Worm (Caenorhabditis elegans): ENCODE measurements around the gene npr-2.

Gene npr-2

ce11 chrIV:9580021-9580420, at the start of gene npr-2:
Gene npr-2 (minus strand): TSS chrIV:9580121.
- no peak for TF ChIP-seq hlh-4 (tag; optimal IDR thresholded peaks at IDR 0.05)
- no peak for TF ChIP-seq ztf-11 (tag; optimal IDR thresholded peaks at IDR 0.05)
- no peak for TF ChIP-seq unc-86 (tag; optimal IDR thresholded peaks at IDR 0.05)
- TF ChIP-seq tbx-2 (tag; optimal IDR thresholded peaks at IDR 0.05), result no peak
- no peak for TF ChIP-seq pqm-1 (tag; optimal IDR thresholded peaks at IDR 0.05)
- TF ChIP-seq grh-1 (GFP tag; IDR thresholded peaks at IDR 0.05), result no peak
- no peak for TF ChIP-seq nhr-90 (tag; optimal IDR thresholded peaks at IDR 0.05; ENCODE audit: poor library complexity)

ce11 chrIV:9627033-9627432, 47.1 kb upstream of the npr-2 start:
- TF ChIP-seq efl-1 (optimal IDR thresholded peaks at IDR 0.05) (no peak), efl-1 (GFP tag; optimal IDR thresholded peaks at IDR 0.05 in 1 of 2) (peak in 1 of 2 experiments; percentile 77), hlh-4 (tag; optimal IDR thresholded peaks at IDR 0.05) (no peak)

ce11 chrIV:9625829-9626228, 45.9 kb upstream of the npr-2 start:
- TF ChIP-seq snu-23 (GFP tag; optimal IDR thresholded peaks at IDR 0.05) (peak; percentile 33), Y116A8C.19 (tag; optimal IDR thresholded peaks at IDR 0.05; ENCODE audit: borderline replicate concordance) (no peak), aly-2 (tag; optimal IDR thresholded peaks at IDR 0.05) (no peak), pax-3 (tag; optimal IDR thresholded peaks at IDR 0.05) (no peak), efl-3 (GFP tag; optimal IDR thresholded peaks at IDR 0.05) (no peak), nhr-20 (tag; optimal IDR thresholded peaks at IDR 0.05) (peak; percentile 1), fkh-8 (tag; optimal IDR thresholded peaks at IDR 0.05) (peak; percentile 9), xbp-1 (tag; optimal IDR thresholded peaks at IDR 0.05) (no peak), sup-37 (GFP tag; optimal IDR thresholded peaks at IDR 0.05) (no peak), blmp-1 (tag; optimal IDR thresholded peaks at IDR 0.05) (peak; percentile 54), lin-14 (GFP tag; optimal IDR thresholded peaks at IDR 0.05) (peak; percentile 10), nhr-71 (tag; optimal IDR thresholded peaks at IDR 0.05) (peak; percentile 30), lin-15B (tag; optimal IDR thresholded peaks at IDR 0.05) (no peak), pqm-1 (tag; optimal IDR thresholded peaks at IDR 0.05) (no peak), lin-35 (GFP tag; optimal IDR thresholded peaks at IDR 0.05) (peak in 1 of 2 experiments; percentile 29), mab-9 (GFP tag; IDR thresholded peaks at IDR 0.05) (no peak)

ce11 chrIV:9624977-9625376, 45.1 kb upstream of the npr-2 start, which contains the start of gene W09C2.10:
Gene W09C2.10 (minus strand): TSS chrIV:9625077.
- TF ChIP-seq ces-1 (GFP tag; optimal IDR thresholded peaks at IDR 0.05) (no peak), rnt-1 (tag; optimal IDR thresholded peaks at IDR 0.05) (no peak), ztf-4 (tag; optimal IDR thresholded peaks at IDR 0.05) (no peak), ceh-88 (GFP tag; IDR thresholded peaks at IDR 0.05) (no peak), ceh-8 (GFP tag; optimal IDR thresholded peaks at IDR 0.05) (no peak), sptf-1 (tag; optimal IDR thresholded peaks at IDR 0.05) (no peak), C04F5.9 (tag; optimal IDR thresholded peaks at IDR 0.05) (no peak), grh-1 (GFP tag; IDR thresholded peaks at IDR 0.05) (no peak), nhr-71 (tag; optimal IDR thresholded peaks at IDR 0.05) (no peak), lin-39 (tag; optimal IDR thresholded peaks at IDR 0.05) (no peak), C16A3.4 (tag; optimal IDR thresholded peaks at IDR 0.05) (no peak), lin-13 (GFP tag; optimal IDR thresholded peaks at IDR 0.05) (no peak), nhr-19 (GFP tag; conservative IDR thresholded peaks at IDR 0.05) (no peak), nhr-20 (tag; optimal IDR thresholded peaks at IDR 0.05) (no peak)

ce11 chrIV:9624275-9624674, 44.4 kb upstream of the npr-2 start, which contains the start of gene W09C2.8:
Gene W09C2.8 (minus strand): TSS chrIV:9624375.
- no peak for TF ChIP-seq ztf-4 (tag; optimal IDR thresholded peaks at IDR 0.05)
- TF ChIP-seq efl-1 (optimal IDR thresholded peaks at IDR 0.05), result no peak
- peak in 1 of 2 experiments; percentile 83 for TF ChIP-seq efl-1 (GFP tag; optimal IDR thresholded peaks at IDR 0.05 in 1 of 2)
